Worm (Caenorhabditis elegans): ENCODE measurements around the gene ZC239.14.

ce11 chrII:3240207-3240606 lies 18.4 kb upstream of the ZC239.14 start, which contains the start of gene C17F4.3:
- TF ChIP-seq nhr-23 (tag; optimal IDR thresholded peaks at IDR 0.05) (no peak), ama-1 (optimal IDR thresholded peaks at IDR 0.05) (no peak), nhr-11 (tag; optimal IDR thresholded peaks at IDR 0.05) (no peak)
